Fruit fly (Drosophila melanogaster) S2 (cell line): Measurements from ENCODE around the gene dock.

Experiments used
- CG8478 ChIP-seq: fragments of >200 bp; optimal IDR thresholded peaks from 2 replicates; lab custom pipeline; 2018
- CTCF ChIP-seq, 2 experiments: fragments of >200 bp; optimal IDR thresholded peaks; 2 replicates each; lab custom pipeline; 2018

- no peak for TF ChIP-seq CG8478
- TF ChIP-seq CTCF (optimal IDR thresholded peaks at IDR 0.05; lab: Kevin White, UChicago) = no peak
Measured at dm6 chr2L:847189-847987, 21.6 kb downstream of the dock start.
